Worm (Caenorhabditis elegans) whole organism, L1 larva: ENCODE data around the gene egl-10.

Experiments
- ama-1 ChIP-seq: fragments of 150-350 bp; optimal IDR thresholded peaks from 2 replicates; lab custom pipeline; 2014
- ces-1 ChIP-seq: fragments of 150-350 bp; optimal IDR thresholded peaks from 2 replicates; lab custom pipeline; 2014; ENCODE audit warnings: missing biosample characterization, missing genetic modification reagents, missing genetic modification characterization
- lsy-2 ChIP-seq, 2 experiments: fragments of 150-350 bp; optimal IDR thresholded peaks; 2 replicates each; lab custom pipeline; 2014; ENCODE audit warnings: missing biosample characterization in 2 of 2, missing genetic modification characterization in 2 of 2
- nhr-11 ChIP-seq: fragments of 150-350 bp; optimal IDR thresholded peaks from 2 replicates; lab custom pipeline; 2014; ENCODE audit warnings: missing biosample characterization, missing genetic modification characterization
- nhr-12 ChIP-seq: sonication (generic microtip); optimal IDR thresholded peaks from 2 replicates; lab custom pipeline; 2017; ENCODE audit warnings: missing biosample characterization, missing genetic modification characterization
- nhr-28 ChIP-seq: fragments of 150-350 bp; optimal IDR thresholded peaks from 2 replicates; lab custom pipeline; 2014; ENCODE audit warnings: missing biosample characterization, missing genetic modification characterization
- snpc-4 ChIP-seq: fragments of 150-350 bp; optimal IDR thresholded peaks from 2 replicates; lab custom pipeline; 2014; ENCODE audit warnings: missing biosample characterization, missing genetic modification characterization

- TF ChIP-seq ces-1, result no peak
- no peak for TF ChIP-seq nhr-28 (tag; lab: Kevin White, UChicago)
- TF ChIP-seq ama-1, result no peak
- no peak for TF ChIP-seq lsy-2 (tag; optimal IDR thresholded peaks at IDR 0.05; lab: Kevin White, UChicago)
- TF ChIP-seq snpc-4 (tag; lab: Kevin White, UChicago), result no peak
- no peak for TF ChIP-seq nhr-11 (tag; lab: Kevin White, UChicago)
- TF ChIP-seq nhr-12 (tag; lab: Kevin White, UChicago), result no peak
Observed at ce11 chrV:12427826-12428225, 35.0 kb downstream of the egl-10 start.
